Fruit fly (Drosophila melanogaster) whole organism, embryonic: Measurements from ENCODE around the gene CG31910.

ENCODE experiments used
- Antp ChIP-seq: fragments of 200-800 bp; sonication (Bioruptor generic); optimal IDR thresholded peaks from 3 replicates; lab custom pipeline; 2016; ENCODE audit warnings: missing biosample characterization, missing genetic modification characterization
- Awh ChIP-seq: fragments of 200-800 bp; sonication (Bioruptor generic); IDR thresholded peaks from 2 replicates; pipeline ENCODE4, ENCODE4 v1.3.6; 2022; ENCODE audit warnings: missing biosample characterization, missing genetic modification characterization
- BEAF-32 ChIP-seq: fragments of 200-800 bp; sonication (Bioruptor generic); optimal IDR thresholded peaks from 3 replicates; lab custom pipeline; 2017; ENCODE audit warnings: missing biosample characterization, missing genetic modification characterization, mild to moderate bottlenecking, moderate library complexity, missing genetic modification reagents
- C15 ChIP-seq: fragments of 200-800 bp; sonication (Bioruptor generic); IDR thresholded peaks from 3 replicates; pipeline ENCODE4 v1.3.6; 2022; ENCODE audit warnings: missing biosample characterization, missing genetic modification characterization
- CG10267 ChIP-seq: fragments of 200-800 bp; sonication (Bioruptor generic); optimal IDR thresholded peaks from 2 replicates; lab custom pipeline; 2018; ENCODE audit warnings: missing biosample characterization, mild to moderate bottlenecking, missing genetic modification characterization, moderate library complexity
- CG10654 ChIP-seq: fragments of 200-800 bp; sonication (Bioruptor generic); optimal IDR thresholded peaks from 2 replicates; lab custom pipeline; 2016; ENCODE audit warnings: missing biosample characterization, missing genetic modification characterization
- CG11456 ChIP-seq: fragments of 200-800 bp; sonication (Bioruptor generic); IDR thresholded peaks from 3 replicates; pipeline ENCODE4 v1.3.6; 2022; ENCODE audit warnings: missing biosample characterization, missing genetic modification characterization
- CG11696 ChIP-seq: fragments of 200-800 bp; sonication (Bioruptor generic); IDR thresholded peaks from 2 replicates; pipeline ENCODE4 v1.3.6; 2022; ENCODE audit warnings: missing biosample characterization, missing genetic modification characterization
- CG12155 ChIP-seq: fragments of 200-800 bp; sonication (Bioruptor generic); optimal IDR thresholded peaks from 3 replicates; lab custom pipeline; 2016; ENCODE audit warnings: missing biosample characterization, missing genetic modification characterization
- CG14965 ChIP-seq: fragments of 200-800 bp; sonication (Bioruptor generic); optimal IDR thresholded peaks from 2 replicates; lab custom pipeline; 2016; ENCODE audit warnings: missing biosample characterization, missing genetic modification characterization, borderline replicate concordance
- CG17568 ChIP-seq: fragments of 200-800 bp; sonication (Bioruptor generic); optimal IDR thresholded peaks from 2 replicates; lab custom pipeline; 2018; ENCODE audit warnings: missing biosample characterization, mild to moderate bottlenecking, missing genetic modification characterization, moderate library complexity
- CG2116 ChIP-seq: fragments of 200-800 bp; sonication (Bioruptor generic); optimal IDR thresholded peaks from 3 replicates; lab custom pipeline; 2018; ENCODE audit warnings: missing biosample characterization, mild to moderate bottlenecking, missing genetic modification characterization
- CG3163 ChIP-seq: fragments of 200-800 bp; sonication (Bioruptor generic); optimal IDR thresholded peaks from 3 replicates; lab custom pipeline; 2016; ENCODE audit warnings: missing biosample characterization, missing genetic modification characterization
- CG32772 ChIP-seq: fragments of 200-800 bp; sonication (Bioruptor generic); IDR thresholded peaks from 2 replicates; pipeline ENCODE4 v1.3.6; 2022; ENCODE audit warnings: missing biosample characterization, missing genetic modification characterization
- CG3407 ChIP-seq: fragments of 200-800 bp; sonication (Bioruptor generic); optimal IDR thresholded peaks from 2 replicates; lab custom pipeline; 2018; ENCODE audit warnings: missing biosample characterization, mild to moderate bottlenecking, missing genetic modification characterization
- CG34224 ChIP-seq: fragments of 200-800 bp; sonication (Bioruptor generic); IDR thresholded peaks from 3 replicates; pipeline ENCODE4 v1.3.6; 2022; ENCODE audit warnings: missing biosample characterization, missing genetic modification characterization; ENCODE audit not compliant: partially characterized antibody
- CG6689 ChIP-seq: fragments of 200-800 bp; sonication (Bioruptor generic); IDR thresholded peaks from 2 replicates; pipeline ENCODE4 v1.3.6; 2022; ENCODE audit warnings: missing biosample characterization, missing genetic modification characterization
- CG7987 ChIP-seq: fragments of 200-800 bp; sonication (Bioruptor generic); optimal IDR thresholded peaks from 2 replicates; lab custom pipeline; 2018; ENCODE audit warnings: missing biosample characterization, mild to moderate bottlenecking, missing genetic modification characterization, moderate library complexity
- CG8281 ChIP-seq: fragments of 200-800 bp; sonication (Bioruptor generic); optimal IDR thresholded peaks from 2 replicates; lab custom pipeline; 2018; ENCODE audit warnings: missing biosample characterization, mild to moderate bottlenecking, missing genetic modification characterization, moderate library complexity
- CG8290 ChIP-seq, 3 experiments: fragments of 200-800 bp; sonication (Bioruptor generic); optimal IDR thresholded peaks; 2 replicates each; lab custom pipeline; 2016 to 2019; ENCODE audit warnings: missing biosample characterization in 3 of 3, missing genetic modification characterization in 3 of 3, mild to moderate bottlenecking in 2 of 3, moderate library complexity in 1 of 3
- CG8765 ChIP-seq: fragments of 200-800 bp; sonication (Bioruptor generic); IDR thresholded peaks from 2 replicates; pipeline ENCODE4 v1.3.6; 2022; ENCODE audit warnings: missing biosample characterization, missing genetic modification characterization
- Camta ChIP-seq: fragments of 200-800 bp; sonication (Bioruptor generic); optimal IDR thresholded peaks from 2 replicates; lab custom pipeline; 2016; ENCODE audit warnings: missing biosample characterization, missing genetic modification characterization
- CkIIα-i1 ChIP-seq: fragments of 200-800 bp; sonication (Bioruptor generic); IDR thresholded peaks from 2 replicates; pipeline ENCODE4 v1.3.6; 2022; ENCODE audit warnings: missing biosample characterization, missing genetic modification characterization
- Doc3 ChIP-seq: fragments of 200-800 bp; sonication (Bioruptor generic); IDR thresholded peaks from 3 replicates; pipeline ENCODE4 v1.3.6; 2022; ENCODE audit warnings: missing biosample characterization, missing genetic modification characterization; ENCODE audit not compliant: partially characterized antibody
- Fer2 ChIP-seq: fragments of 200-800 bp; sonication (Bioruptor generic); optimal IDR thresholded peaks from 2 replicates; lab custom pipeline; 2018; ENCODE audit warnings: missing biosample characterization, mild to moderate bottlenecking, missing genetic modification characterization, moderate library complexity
- Gug ChIP-seq: fragments of 200-800 bp; sonication (Bioruptor generic); IDR thresholded peaks from 4 replicates; pipeline ENCODE4 v1.3.6; 2022; ENCODE audit warnings: missing biosample characterization, missing genetic modification characterization
- Hsf ChIP-seq: fragments of 200-800 bp; sonication (Bioruptor generic); optimal IDR thresholded peaks from 3 replicates; lab custom pipeline; 2016; ENCODE audit warnings: missing biosample characterization, missing genetic modification characterization
- NK7.1 ChIP-seq: fragments of 200-800 bp; sonication (Bioruptor generic); optimal IDR thresholded peaks from 3 replicates; lab custom pipeline; 2016; ENCODE audit warnings: missing biosample characterization, missing genetic modification characterization
- PHDP ChIP-seq: fragments of 200-800 bp; sonication (Bioruptor generic); optimal IDR thresholded peaks from 3 replicates; lab custom pipeline; 2018; ENCODE audit warnings: missing biosample characterization, mild to moderate bottlenecking, missing genetic modification characterization, moderate library complexity
- Ravus ChIP-seq: fragments of 200-800 bp; sonication (Bioruptor generic); IDR thresholded peaks from 2 replicates; pipeline ENCODE4 v1.3.6; 2022; ENCODE audit warnings: missing biosample characterization, missing genetic modification characterization
- Sox102F ChIP-seq: fragments of 200-800 bp; sonication (Bioruptor generic); optimal IDR thresholded peaks from 2 replicates; lab custom pipeline; 2018; ENCODE audit warnings: missing biosample characterization, mild to moderate bottlenecking, missing genetic modification characterization, moderate library complexity
- Vsx1 ChIP-seq: fragments of 200-800 bp; sonication (Bioruptor generic); optimal IDR thresholded peaks from 2 replicates; lab custom pipeline; 2017; ENCODE audit warnings: missing biosample characterization, mild to moderate bottlenecking, missing genetic modification characterization, missing genetic modification reagents
- Xbp1 ChIP-seq: fragments of 200-800 bp; sonication (Bioruptor generic); optimal IDR thresholded peaks from 3 replicates; lab custom pipeline; 2016; ENCODE audit warnings: missing biosample characterization, mild to moderate bottlenecking, missing genetic modification characterization
- crc ChIP-seq: fragments of 200-800 bp; sonication (Bioruptor generic); optimal IDR thresholded peaks from 2 replicates; lab custom pipeline; 2016; ENCODE audit warnings: missing biosample characterization, missing genetic modification characterization
- dimm ChIP-seq: fragments of 200-800 bp; sonication (Bioruptor generic); IDR thresholded peaks from 2 replicates; pipeline ENCODE4 v1.3.6; 2022; ENCODE audit warnings: missing biosample characterization, missing genetic modification characterization
- dm ChIP-seq: fragments of 200-800 bp; sonication (Bioruptor generic); optimal IDR thresholded peaks from 3 replicates; lab custom pipeline; 2016; ENCODE audit warnings: missing biosample characterization, missing genetic modification characterization
- gcm2 ChIP-seq: fragments of 200-800 bp; sonication (Bioruptor generic); optimal IDR thresholded peaks from 2 replicates; lab custom pipeline; 2016; ENCODE audit warnings: missing biosample characterization, missing genetic modification characterization
- gfzf ChIP-seq: fragments of 200-800 bp; sonication (Bioruptor generic); optimal IDR thresholded peaks from 2 replicates; lab custom pipeline; 2016; ENCODE audit warnings: missing biosample characterization, mild to moderate bottlenecking, missing genetic modification characterization, moderate library complexity
- gro ChIP-seq: fragments of 200-800 bp; sonication (Bioruptor generic); optimal IDR thresholded peaks from 2 replicates; lab custom pipeline; 2016; ENCODE audit warnings: missing biosample characterization, missing genetic modification characterization
- inv ChIP-seq: fragments of 200-800 bp; sonication (Bioruptor generic); IDR thresholded peaks from 2 replicates; pipeline ENCODE4 v1.3.6; 2022; ENCODE audit warnings: missing biosample characterization, missing genetic modification characterization; ENCODE audit not compliant: partially characterized antibody
- nom ChIP-seq: fragments of 200-800 bp; sonication (Bioruptor generic); optimal IDR thresholded peaks from 2 replicates; lab custom pipeline; 2017; ENCODE audit warnings: missing biosample characterization, missing genetic modification characterization, mild to moderate bottlenecking, moderate library complexity, missing genetic modification reagents
- p53 ChIP-seq: fragments of 200-800 bp; sonication (Bioruptor generic); optimal IDR thresholded peaks from 2 replicates; lab custom pipeline; 2016; ENCODE audit warnings: missing biosample characterization, missing genetic modification characterization
- pan ChIP-seq, 4 experiments: fragments of >200 bp in 3 of 4; fragments of 200-800 bp in 1 of 4; sonication (Bioruptor generic) in 1 of 4; optimal IDR thresholded peaks in 3 of 4; IDR thresholded peaks in 1 of 4; 2 replicates each; pipeline versions ENCODE4 v1.3.6 to Lab custom; 2017 to 2022; ENCODE audit warnings: missing biosample characterization in 2 of 4, missing genetic modification characterization in 2 of 4, mixed read lengths in 1 of 4
- pnt ChIP-seq: fragments of 200-800 bp; sonication (Bioruptor generic); optimal IDR thresholded peaks from 3 replicates; lab custom pipeline; 2016; ENCODE audit warnings: missing biosample characterization, missing genetic modification characterization
- seq ChIP-seq: fragments of 200-800 bp; sonication (Bioruptor generic); IDR thresholded peaks from 2 replicates; pipeline ENCODE4 v1.3.6; 2022; ENCODE audit warnings: missing biosample characterization, missing genetic modification characterization
- slbo ChIP-seq: fragments of 200-800 bp; sonication (Bioruptor generic); IDR thresholded peaks from 2 replicates; pipeline ENCODE4 v1.3.6; 2022; ENCODE audit warnings: missing biosample characterization, missing genetic modification characterization
- sr ChIP-seq: fragments of 200-800 bp; sonication (Bioruptor generic); IDR thresholded peaks from 3 replicates; pipeline ENCODE4 v1.3.6; 2022; ENCODE audit warnings: missing biosample characterization, missing genetic modification characterization
- vnd ChIP-seq: fragments of 200-800 bp; sonication (Bioruptor generic); IDR thresholded peaks from 3 replicates; pipeline ENCODE4 v1.3.6; 2022; ENCODE audit warnings: missing biosample characterization, missing genetic modification characterization; ENCODE audit not compliant: partially characterized antibody

The CG31910 gene

DNA sequence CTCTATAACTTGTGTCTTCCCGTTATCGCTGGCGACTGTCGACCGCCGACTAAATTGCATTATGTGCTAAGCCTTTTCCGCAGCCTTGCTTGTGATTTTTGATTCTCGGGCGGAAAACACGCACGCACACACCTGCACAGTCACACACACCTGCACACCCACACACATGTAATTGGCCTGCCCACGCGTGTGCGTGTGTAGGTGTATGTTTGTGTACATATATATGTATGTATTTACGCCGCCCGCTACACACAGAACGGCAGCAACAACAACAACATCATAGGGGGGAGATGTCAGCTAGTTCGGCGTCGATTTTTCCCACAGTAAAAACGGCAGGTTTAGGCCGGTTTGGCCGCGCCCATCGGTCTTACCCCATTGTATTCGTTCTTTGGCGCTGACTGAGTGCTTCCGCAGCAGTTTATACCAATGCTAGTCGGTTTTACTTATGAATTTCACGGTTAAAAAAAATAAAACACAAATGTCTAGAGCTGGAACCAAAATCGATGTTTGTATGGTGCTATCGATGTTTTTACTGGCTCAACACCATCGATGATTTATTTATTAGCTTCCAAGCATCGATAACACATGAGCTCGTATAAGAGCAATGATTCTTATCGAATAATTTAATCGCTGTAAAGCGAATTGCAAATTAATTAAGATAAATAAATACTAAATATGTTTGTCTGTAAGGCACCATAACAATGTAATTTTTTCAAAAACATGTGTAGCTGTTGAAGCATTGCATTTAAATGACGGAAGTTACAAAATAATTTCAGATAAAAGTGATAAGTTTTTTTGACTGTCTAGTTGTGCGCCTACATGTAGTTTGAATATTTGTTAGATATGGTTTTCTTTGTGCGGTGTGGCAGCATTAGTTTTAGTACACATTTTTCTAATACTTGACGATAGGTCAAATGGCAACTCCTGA is 22.3 kb downstream of the CG31910 start, which contains the start of gene homer (continued):
- TF ChIP-seq CG2116 (GFP tag; lab: Kevin White, UChicago) (peak; percentile 69), Antp (no peak), gcm2 (GFP tag; lab: Kevin White, UChicago) (no peak), CG10267 (tag; lab: Kevin White, UChicago) (peak; percentile 28), inv (GFP tag; lab: Robert Waterston, UW) (peak; percentile 92), Gug (no peak), Fer2 (tag; lab: Kevin White, UChicago) (no peak), CG10654 (GFP tag; lab: Kevin White, UChicago) (no peak), sr (GFP tag; lab: Robert Waterston, UW) (peak; percentile 98), dimm (GFP tag; lab: Robert Waterston, UW) (no peak), Vsx1 (GFP tag; lab: Kevin White, UChicago) (peak; percentile 63), CG8290 (GFP tag; optimal IDR thresholded peaks at IDR 0.05; lab: Kevin White, UChicago) (no peak), CG8290 (tag; optimal IDR thresholded peaks at IDR 0.05; lab: Kevin White, UChicago) (no peak), CG32772 (GFP tag; lab: Robert Waterston, UW) (peak; percentile 25; the same call in 1 of the 2 replicates), pnt (no peak), NK7.1 (no peak), BEAF-32 (GFP tag; lab: Kevin White, UChicago) (peak; percentile 94), Camta (no peak), CG8281 (tag; lab: Kevin White, UChicago) (no peak), C15 (GFP tag; lab: Robert Waterston, UW) (no peak), seq (no peak), CG6689 (GFP tag; lab: Robert Waterston, UW) (no peak), CG3163 (GFP tag; lab: Kevin White, UChicago) (no peak), p53 (GFP tag; lab: Kevin White, UChicago) (no peak), CG11696 (no peak), dm (GFP tag; lab: Kevin White, UChicago) (peak; percentile 27), gro (GFP tag; lab: Kevin White, UChicago) (no peak), CG3407 (no peak), vnd (GFP tag; lab: Robert Waterston, UW) (peak; percentile 93), CG17568 (GFP tag; lab: Kevin White, UChicago) (no peak), CG34224 (GFP tag; lab: Robert Waterston, UW) (peak; percentile 90; the same call in 2 of the 3 replicates), nom (peak; percentile 36), Ravus (GFP tag; lab: Robert Waterston, UW) (no peak), CG8765 (0 out of 2 replicates have a peak, but pooled peaks have one; percentile 25), Sox102F (no peak), Xbp1 (no peak), CG12155 (GFP tag; lab: Kevin White, UChicago) (no peak), Awh (GFP tag; lab: Robert Waterston, UW) (no peak), Doc3 (GFP tag; lab: Robert Waterston, UW) (peak; percentile 78), gfzf (GFP tag; lab: Kevin White, UChicago) (no peak), slbo (GFP tag; lab: Robert Waterston, UW) (no peak), PHDP (tag; lab: Kevin White, UChicago) (no peak), Hsf (GFP tag; lab: Kevin White, UChicago) (no peak), CG11456 (GFP tag; lab: Robert Waterston, UW) (no peak), CG7987 (GFP tag; lab: Kevin White, UChicago) (no peak), crc (GFP tag; lab: Kevin White, UChicago) (no peak), CG14965 (GFP tag; lab: Kevin White, UChicago) (no peak), pan (optimal IDR thresholded peaks at IDR 0.05; lab: Kevin White, UChicago) (no peak), pan (GFP tag; optimal IDR thresholded peaks at IDR 0.05 in 1 of 2, IDR thresholded peaks at IDR 0.05 in 1 of 2) (no peak), CkIIα-i1 (GFP tag; lab: Robert Waterston, UW) (0 out of 2 replicates have a peak, but pooled peaks have one; percentile 19)
